Fruit fly (Drosophila melanogaster): Measurements from ENCODE around the gene CG13054.

DNA sequence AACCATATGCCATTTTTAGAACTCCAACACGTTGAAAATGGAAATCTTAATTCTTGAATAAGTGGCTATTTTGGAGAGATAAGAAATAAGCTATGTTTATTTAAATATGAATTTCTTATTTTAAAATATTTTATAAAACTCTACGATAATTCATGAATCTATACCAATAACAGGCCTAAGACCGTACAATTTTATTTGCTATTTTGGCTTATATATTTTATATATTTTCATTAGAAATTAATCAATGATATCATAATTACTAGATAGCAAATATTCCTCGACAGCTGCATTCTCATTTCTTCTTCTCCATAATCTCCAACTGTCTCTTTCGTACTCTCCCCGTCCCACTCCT, 45.1 kb downstream of the CG13054 start:
- no peak for TF ChIP-seq jim (GFP tag; optimal IDR thresholded peaks at IDR 0.05)
- TF ChIP-seq CrebA (GFP tag; optimal IDR thresholded peaks at IDR 0.05; ENCODE audit: borderline replicate concordance), result no peak
- TF ChIP-seq lola (GFP tag; optimal IDR thresholded peaks at IDR 0.05), result no peak
- TF ChIP-seq Hr78 (GFP tag; optimal IDR thresholded peaks at IDR 0.05), result no peak
- peak; percentile 66 for TF ChIP-seq psq (GFP tag; optimal IDR thresholded peaks at IDR 0.05)
- TF ChIP-seq woc (GFP tag; optimal IDR thresholded peaks at IDR 0.05), result no peak

Measured in whole organism, wandering third instar larva.